Worm (Caenorhabditis elegans) whole organism, L2 larva: ENCODE measurements around the gene frpr-21.
A peak's percentile ranks its signal among the peaks of the same experiment; 100 is the strongest.

ENCODE experiments used
- C34F6.9 ChIP-seq: fragments of 150-350 bp; optimal IDR thresholded peaks from 2 replicates; lab custom pipeline; 2014; ENCODE audit warnings: missing biosample characterization, missing genetic modification characterization
- F13H6.1 ChIP-seq: sonication (generic microtip); optimal IDR thresholded peaks from 2 replicates; lab custom pipeline; 2016; ENCODE audit warnings: missing genetic modification characterization, missing compliant biosample characterization
- R02D3.7 ChIP-seq: fragments of 150-350 bp; optimal IDR thresholded peaks from 2 replicates; lab custom pipeline; 2014; ENCODE audit warnings: missing biosample characterization, missing genetic modification characterization
- Y55F3AM.14 ChIP-seq: fragments of 200-800 bp; sonication (Bioruptor generic); optimal IDR thresholded peaks from 2 replicates; lab custom pipeline; 2018; ENCODE audit warnings: mild to moderate bottlenecking, missing genetic modification characterization, missing compliant biosample characterization
- ZK546.5 ChIP-seq: sonication (generic microtip); optimal IDR thresholded peaks from 2 replicates; lab custom pipeline; 2017; ENCODE audit warnings: missing biosample characterization, missing genetic modification characterization
- alr-1 ChIP-seq: fragments of 150-350 bp; optimal IDR thresholded peaks from 2 replicates; lab custom pipeline; 2014; ENCODE audit warnings: missing biosample characterization, missing genetic modification characterization
- aly-2 ChIP-seq: fragments of 150-350 bp; optimal IDR thresholded peaks from 2 replicates; lab custom pipeline; 2014; ENCODE audit warnings: missing biosample characterization, missing genetic modification characterization
- ama-1 ChIP-seq: fragments of 150-350 bp; optimal IDR thresholded peaks from 2 replicates; lab custom pipeline; 2018; ENCODE audit warnings: inconsistent platforms
- blmp-1 ChIP-seq: sonication (generic microtip); optimal IDR thresholded peaks from 2 replicates; lab custom pipeline; 2017; ENCODE audit warnings: missing genetic modification characterization, mild to moderate bottlenecking, missing compliant biosample characterization, antibody characterized with exemption, moderate library complexity; ENCODE audit not compliant: insufficient read depth
- ceh-16 ChIP-seq: fragments of 150-350 bp; optimal IDR thresholded peaks from 2 replicates; lab custom pipeline; 2014; ENCODE audit warnings: missing biosample characterization, missing genetic modification characterization
- ceh-82 ChIP-seq: fragments of 150-350 bp; optimal IDR thresholded peaks from 2 replicates; lab custom pipeline; 2014; ENCODE audit warnings: missing biosample characterization, missing genetic modification characterization
- crh-2 ChIP-seq: sonication (generic microtip); optimal IDR thresholded peaks from 2 replicates; lab custom pipeline; 2017; ENCODE audit warnings: missing biosample characterization, missing genetic modification characterization
- dmd-4 ChIP-seq: sonication (generic microtip); optimal IDR thresholded peaks from 2 replicates; lab custom pipeline; 2017; ENCODE audit warnings: missing biosample characterization, missing genetic modification characterization
- egl-27 ChIP-seq: sonication (generic microtip); optimal IDR thresholded peaks from 3 replicates; lab custom pipeline; 2017; ENCODE audit warnings: missing biosample characterization, missing genetic modification reagents, missing genetic modification characterization
- elt-1 ChIP-seq: fragments of 150-350 bp; optimal IDR thresholded peaks from 2 replicates; lab custom pipeline; 2014; ENCODE audit warnings: missing biosample characterization, missing genetic modification characterization
- elt-3 ChIP-seq: sonication (generic microtip); optimal IDR thresholded peaks from 2 replicates; lab custom pipeline; 2017; ENCODE audit warnings: missing biosample characterization, missing genetic modification characterization
- fos-1 ChIP-seq: fragments of 150-350 bp; optimal IDR thresholded peaks from 2 replicates; lab custom pipeline; 2014; ENCODE audit warnings: missing biosample characterization, missing genetic modification characterization
- gmeb-1 ChIP-seq: fragments of 150-350 bp; optimal IDR thresholded peaks from 2 replicates; lab custom pipeline; 2014; ENCODE audit warnings: missing biosample characterization, missing genetic modification characterization
- lin-11 ChIP-seq: fragments of 150-350 bp; sonication (generic microtip); optimal IDR thresholded peaks from 2 replicates; lab custom pipeline; 2014; ENCODE audit warnings: missing biosample characterization, missing genetic modification characterization, inconsistent platforms, mixed read lengths
- lin-13 ChIP-seq: fragments of 150-350 bp; optimal IDR thresholded peaks from 2 replicates; lab custom pipeline; 2014; ENCODE audit warnings: missing biosample characterization, missing genetic modification reagents, missing genetic modification characterization
- lin-39 ChIP-seq: fragments of 150-350 bp; optimal IDR thresholded peaks from 2 replicates; lab custom pipeline; 2014; ENCODE audit warnings: missing biosample characterization, missing genetic modification reagents, missing genetic modification characterization
- lsy-2 ChIP-seq, 2 experiments: fragments of 150-350 bp in 1 of 2; sonication (generic microtip) in 1 of 2; optimal IDR thresholded peaks; 2 replicates each; lab custom pipeline; 2014 to 2017; ENCODE audit warnings: missing biosample characterization in 2 of 2, missing genetic modification characterization in 2 of 2
- mab-5 ChIP-seq: fragments of 150-350 bp; optimal IDR thresholded peaks from 2 replicates; lab custom pipeline; 2014; ENCODE audit warnings: missing biosample characterization, missing genetic modification characterization
- mbf-1 ChIP-seq: sonication (generic microtip); optimal IDR thresholded peaks from 2 replicates; lab custom pipeline; 2017; ENCODE audit warnings: missing biosample characterization, missing genetic modification characterization
- mdl-1 ChIP-seq, 2 experiments: fragments of 150-350 bp in 1 of 2; sonication (generic microtip) in 1 of 2; optimal IDR thresholded peaks; 2 replicates each; lab custom pipeline; 2017; ENCODE audit warnings: missing biosample characterization in 2 of 2, missing genetic modification characterization in 2 of 2
- nhr-10 ChIP-seq: sonication (generic microtip); optimal IDR thresholded peaks from 2 replicates; lab custom pipeline; 2017; ENCODE audit warnings: missing biosample characterization, missing genetic modification characterization
- nhr-11 ChIP-seq: fragments of 150-350 bp; optimal IDR thresholded peaks from 2 replicates; lab custom pipeline; 2014; ENCODE audit warnings: missing biosample characterization, missing genetic modification characterization
- nhr-12 ChIP-seq: fragments of 150-350 bp; optimal IDR thresholded peaks from 2 replicates; lab custom pipeline; 2014; ENCODE audit warnings: missing biosample characterization, missing genetic modification characterization
- nhr-129 ChIP-seq: fragments of 150-350 bp; optimal IDR thresholded peaks from 2 replicates; lab custom pipeline; 2014; ENCODE audit warnings: missing biosample characterization, missing genetic modification characterization
- nhr-21 ChIP-seq: fragments of 150-350 bp; optimal IDR thresholded peaks from 2 replicates; lab custom pipeline; 2014; ENCODE audit warnings: missing biosample characterization, missing genetic modification characterization
- nhr-23 ChIP-seq: fragments of 150-350 bp; optimal IDR thresholded peaks from 2 replicates; lab custom pipeline; 2014; ENCODE audit warnings: missing biosample characterization, missing genetic modification reagents, missing genetic modification characterization
- nhr-237 ChIP-seq: fragments of 150-350 bp; optimal IDR thresholded peaks from 2 replicates; lab custom pipeline; 2014; ENCODE audit warnings: missing biosample characterization, missing genetic modification characterization
- nhr-25 ChIP-seq: fragments of 150-350 bp; sonication (generic microtip); optimal IDR thresholded peaks from 3 replicates; lab custom pipeline; 2014; ENCODE audit warnings: missing biosample characterization, missing genetic modification characterization
- nhr-6 ChIP-seq: fragments of 150-350 bp; optimal IDR thresholded peaks from 2 replicates; lab custom pipeline; 2014; ENCODE audit warnings: missing biosample characterization, missing genetic modification characterization
- nhr-77 ChIP-seq: fragments of 150-350 bp; optimal IDR thresholded peaks from 2 replicates; lab custom pipeline; 2014; ENCODE audit warnings: missing biosample characterization, missing genetic modification characterization
- peb-1 ChIP-seq: fragments of 150-350 bp; optimal IDR thresholded peaks from 2 replicates; lab custom pipeline; 2014; ENCODE audit warnings: missing biosample characterization, missing genetic modification characterization
- sem-4 ChIP-seq: fragments of 150-350 bp; optimal IDR thresholded peaks from 2 replicates; lab custom pipeline; 2014; ENCODE audit warnings: missing biosample characterization, missing genetic modification reagents, missing genetic modification characterization
- skn-1 ChIP-seq: sonication (generic microtip); optimal IDR thresholded peaks from 2 replicates; lab custom pipeline; 2017; ENCODE audit warnings: missing biosample characterization, missing genetic modification characterization
- sma-3 ChIP-seq: sonication (generic microtip); optimal IDR thresholded peaks from 2 replicates; lab custom pipeline; 2016; ENCODE audit warnings: missing genetic modification reagents, missing genetic modification characterization, missing compliant biosample characterization
- sma-9 ChIP-seq, 2 experiments: fragments of 150-350 bp in 1 of 2; sonication (generic microtip) in 1 of 2; optimal IDR thresholded peaks; 2 replicates each; lab custom pipeline; 2014 to 2016; ENCODE audit warnings: missing genetic modification characterization in 2 of 2, mild to moderate bottlenecking in 1 of 2, missing biosample characterization in 1 of 2, missing compliant biosample characterization in 1 of 2, missing genetic modification reagents in 1 of 2, moderate library complexity in 1 of 2
- snpc-4 ChIP-seq: fragments of 150-350 bp; optimal IDR thresholded peaks from 2 replicates; lab custom pipeline; 2014; ENCODE audit warnings: missing biosample characterization, missing genetic modification characterization
- unc-39 ChIP-seq: fragments of 150-350 bp; optimal IDR thresholded peaks from 2 replicates; lab custom pipeline; 2014; ENCODE audit warnings: missing biosample characterization, missing genetic modification characterization
- unc-55 ChIP-seq: fragments of 150-350 bp; sonication (generic microtip); optimal IDR thresholded peaks from 3 replicates; lab custom pipeline; 2014; ENCODE audit warnings: missing biosample characterization, missing genetic modification reagents, missing genetic modification characterization
- unc-62 ChIP-seq: fragments of 150-350 bp; optimal IDR thresholded peaks from 2 replicates; lab custom pipeline; 2014; ENCODE audit warnings: missing biosample characterization, missing genetic modification reagents, missing genetic modification characterization
- zag-1 ChIP-seq: fragments of 150-350 bp; optimal IDR thresholded peaks from 2 replicates; lab custom pipeline; 2014; ENCODE audit warnings: missing biosample characterization, missing genetic modification characterization
- ztf-1 ChIP-seq: fragments of 200-800 bp; sonication (Bioruptor generic); conservative IDR thresholded peaks from 2 replicates; pipeline ENCODE4 v1.3.6; 2022; ENCODE audit warnings: missing genetic modification characterization, missing compliant biosample characterization
- ztf-11 ChIP-seq: sonication (generic microtip); optimal IDR thresholded peaks from 2 replicates; lab custom pipeline; 2017; ENCODE audit warnings: missing biosample characterization, missing genetic modification characterization
- ztf-4 ChIP-seq: fragments of 150-350 bp; optimal IDR thresholded peaks from 2 replicates; lab custom pipeline; 2014; ENCODE audit warnings: missing biosample characterization, missing genetic modification characterization

The frpr-21 gene

DNA sequence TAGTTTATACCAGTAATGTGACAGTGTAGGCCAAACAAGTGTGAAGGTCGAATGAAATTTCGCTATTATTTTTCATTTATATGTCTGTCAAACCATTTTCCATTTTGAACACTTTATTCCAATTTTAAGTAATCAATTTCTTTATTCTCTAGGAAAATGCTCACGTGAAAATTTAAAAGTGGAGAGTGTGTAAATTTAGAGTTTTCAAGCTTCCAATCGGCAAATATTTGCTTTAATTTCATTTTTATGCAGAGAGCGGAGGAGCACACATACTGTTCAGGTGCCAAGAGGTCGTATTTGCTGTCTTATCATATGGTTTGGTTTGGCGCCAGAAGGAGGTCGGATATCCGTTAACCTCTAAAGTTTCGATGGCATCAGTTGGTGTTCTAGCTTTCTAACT lies 25.0 kb upstream of the frpr-21 start:
- TF ChIP-seq skn-1 (no peak), snpc-4 (tag; lab: Kevin White, UChicago) (no peak), nhr-11 (tag; lab: Kevin White, UChicago) (peak; percentile 3)
- TF ChIP-seq, all 48 proteins: peak for 1

DNA sequence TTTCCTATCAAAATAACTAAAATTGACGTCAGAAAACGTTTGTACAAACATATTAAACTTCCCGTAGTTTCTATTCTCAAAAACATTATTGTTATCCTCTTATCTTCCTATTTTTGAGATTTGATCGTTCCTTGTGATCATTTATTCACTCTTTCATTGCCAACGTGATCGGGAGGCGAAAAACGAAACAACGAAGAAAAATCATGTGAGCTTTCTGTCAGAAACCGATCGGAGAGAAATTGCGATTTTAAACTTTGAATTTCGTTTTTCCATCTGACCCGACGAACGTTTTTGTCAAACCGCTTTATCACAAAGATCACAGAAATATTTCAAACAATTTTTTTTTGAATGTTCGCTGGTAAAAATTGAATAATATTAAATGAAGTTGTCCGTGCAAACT lies 24.5 kb upstream of the frpr-21 start:
- no peak for TF ChIP-seq lin-13 (GFP tag; lab: Kevin White, UChicago)
- no peak for TF ChIP-seq Y55F3AM.14 (GFP tag; lab: Kevin White, UChicago)
- TF ChIP-seq F13H6.1 (tag; lab: Kevin White, UChicago) = no peak
- TF ChIP-seq lsy-2 (tag; optimal IDR thresholded peaks at IDR 0.05; lab: Kevin White, UChicago) = peak in 1 of 2 experiments; percentile 19
- TF ChIP-seq unc-39 (tag; lab: Kevin White, UChicago) = no peak
- TF ChIP-seq blmp-1 (tag; lab: Kevin White, UChicago) = peak; percentile 61
- no peak for TF ChIP-seq mab-5 (tag; lab: Kevin White, UChicago)
- no peak for TF ChIP-seq unc-62
- no peak for TF ChIP-seq ceh-82
- TF ChIP-seq sem-4 = peak; percentile 21
- no peak for TF ChIP-seq ceh-16 (tag; lab: Kevin White, UChicago)
- TF ChIP-seq nhr-237 = no peak
- no peak for TF ChIP-seq unc-55 (GFP tag; lab: Kevin White, UChicago)
- peak; percentile 43 for TF ChIP-seq ztf-4
- TF ChIP-seq mbf-1 (tag; lab: Kevin White, UChicago) = no peak
- no peak for TF ChIP-seq gmeb-1
- no peak for TF ChIP-seq mdl-1 (tag; optimal IDR thresholded peaks at IDR 0.05; lab: Kevin White, UChicago)
- no peak for TF ChIP-seq nhr-10 (tag; lab: Kevin White, UChicago)
- TF ChIP-seq skn-1 = no peak
- TF ChIP-seq nhr-11 (tag; lab: Kevin White, UChicago) = no peak
- peak; percentile 15 for TF ChIP-seq C34F6.9 (tag; lab: Kevin White, UChicago)
- TF ChIP-seq nhr-21 (tag; lab: Kevin White, UChicago) = peak; percentile 48
- peak; percentile 54 for TF ChIP-seq ama-1 (lab: Kevin White, UChicago)
- TF ChIP-seq peb-1 (tag; lab: Kevin White, UChicago) = no peak
- no peak for TF ChIP-seq ztf-11
- TF ChIP-seq sma-9 (GFP tag; optimal IDR thresholded peaks at IDR 0.05; lab: Kevin White, UChicago) = peak; percentile 86
- TF ChIP-seq sma-9 (tag; optimal IDR thresholded peaks at IDR 0.05; lab: Kevin White, UChicago) = no peak
- TF ChIP-seq alr-1 (tag; lab: Kevin White, UChicago) = no peak
- TF ChIP-seq sma-3 (GFP tag; lab: Kevin White, UChicago) = peak; percentile 41
- TF ChIP-seq ZK546.5 (tag; lab: Kevin White, UChicago) = no peak
- no peak for TF ChIP-seq snpc-4 (tag; lab: Kevin White, UChicago)
- no peak for TF ChIP-seq dmd-4
- TF ChIP-seq aly-2 (tag; lab: Kevin White, UChicago) = no peak
- no peak for TF ChIP-seq fos-1 (tag; lab: Kevin White, UChicago)
- no peak for TF ChIP-seq nhr-12 (tag; lab: Kevin White, UChicago)
- no peak for TF ChIP-seq elt-3 (tag; lab: Kevin White, UChicago)
- no peak for TF ChIP-seq lin-39
- TF ChIP-seq lin-11 (tag; lab: Kevin White, UChicago) = no peak
- no peak for TF ChIP-seq ztf-1
- peak; percentile 59 for TF ChIP-seq crh-2 (tag; lab: Kevin White, UChicago)
- peak; percentile 83 for TF ChIP-seq nhr-129
- no peak for TF ChIP-seq zag-1 (tag; lab: Kevin White, UChicago)
- no peak for TF ChIP-seq egl-27 (tag; lab: Kevin White, UChicago)
- no peak for TF ChIP-seq nhr-77 (tag; lab: Kevin White, UChicago)
- no peak for TF ChIP-seq nhr-23 (tag; lab: Kevin White, UChicago)
- TF ChIP-seq nhr-25 (tag; lab: Kevin White, UChicago) = peak; percentile 23
- no peak for TF ChIP-seq elt-1 (tag; lab: Kevin White, UChicago)
- TF ChIP-seq R02D3.7 (tag; lab: Kevin White, UChicago) = no peak
- TF ChIP-seq nhr-6 (tag; lab: Kevin White, UChicago) = peak; percentile 48
